Fruit fly (Drosophila melanogaster): Measurements from ENCODE around the gene GATAd.

The GATAd gene

dm6 chr2L:10375464-10376236, 42.1 kb downstream of the GATAd start, which contains the start of the genes CG33303 and dpr19:
CG33303 (minus strand) TSS chr2L:10375757.
dpr19 (plus strand) TSS chr2L:10376168.
- TF ChIP-seq peb (GFP tag; IDR thresholded peaks at IDR 0.05) (no peak), ap (GFP tag; IDR thresholded peaks at IDR 0.05) (peak; percentile 67), CG12219 (GFP tag; optimal IDR thresholded peaks at IDR 0.05) (no peak), chn (GFP tag; optimal IDR thresholded peaks at IDR 0.05) (no peak), CG8359 (GFP tag; optimal IDR thresholded peaks at IDR 0.05; ENCODE audit: borderline replicate concordance) (peak; percentile 9), psq (GFP tag; optimal IDR thresholded peaks at IDR 0.05) (peak; percentile 10), MTF-1 (GFP tag; optimal IDR thresholded peaks at IDR 0.05; ENCODE audit: borderline replicate concordance) (no peak), PHDP (tag; optimal IDR thresholded peaks at IDR 0.05) (peak; percentile 90), lbe (GFP tag; optimal IDR thresholded peaks at IDR 0.05) (peak; percentile 39), kay (GFP tag; optimal IDR thresholded peaks at IDR 0.05) (peak; percentile 4), H2.0 (GFP tag; IDR thresholded peaks at IDR 0.05) (peak; percentile 35; the same call in 1 of the 2 replicates), ci (GFP tag; IDR thresholded peaks at IDR 0.05) (peak; percentile 73; the same call in 2 of the 3 replicates), Taf1 (GFP tag; IDR thresholded peaks at IDR 0.05) (peak; percentile 20; the same call in 1 of the 2 replicates), Fer1 (GFP tag; optimal IDR thresholded peaks at IDR 0.05) (peak; percentile 85), cas (GFP tag; IDR thresholded peaks at IDR 0.05) (no peak), Xrp1 (GFP tag; IDR thresholded peaks at IDR 0.05) (peak; percentile 76), shn (GFP tag; optimal IDR thresholded peaks at IDR 0.05) (no peak), jigr1 (GFP tag; IDR thresholded peaks at IDR 0.05) (no peak), YL-1 (GFP tag; optimal IDR thresholded peaks at IDR 0.05) (peak; percentile 85), slou (GFP tag; optimal IDR thresholded peaks at IDR 0.05) (peak; percentile 20), Ptx1 (GFP tag; IDR thresholded peaks at IDR 0.05) (peak; percentile 65), pum (GFP tag; optimal IDR thresholded peaks at IDR 0.05) (no peak), Atf3 (GFP tag; optimal IDR thresholded peaks at IDR 0.05) (no peak), CG6765 (GFP tag; optimal IDR thresholded peaks at IDR 0.05) (peak; percentile 50), dimm (GFP tag; IDR thresholded peaks at IDR 0.05) (no peak), CG14965 (GFP tag; optimal IDR thresholded peaks at IDR 0.05; ENCODE audit: borderline replicate concordance) (no peak), Sry-δ (GFP tag; optimal IDR thresholded peaks at IDR 0.05) (no peak), CG33213 (GFP tag; optimal IDR thresholded peaks at IDR 0.05) (no peak), Eip74EF (GFP tag; optimal IDR thresholded peaks at IDR 0.05) (peak in 1 of 2 experiments; percentile 79), Deaf1 (tag; optimal IDR thresholded peaks at IDR 0.05) (no peak), Hr78 (GFP tag; optimal IDR thresholded peaks at IDR 0.05) (no peak), gcm (GFP tag; optimal IDR thresholded peaks at IDR 0.05) (peak; percentile 83), sna (GFP tag; IDR thresholded peaks at IDR 0.05; ENCODE audit: partially characterized antibody) (no peak), kah (GFP tag; optimal IDR thresholded peaks at IDR 0.05) (peak; percentile 69), vnd (GFP tag; IDR thresholded peaks at IDR 0.05; ENCODE audit: partially characterized antibody) (no peak), CG10979 (tag; optimal IDR thresholded peaks at IDR 0.05) (peak; percentile 84), eyg (GFP tag; optimal IDR thresholded peaks at IDR 0.05) (no peak), Trl (optimal IDR thresholded peaks at IDR 0.05) (no peak), Trl (GFP tag; optimal IDR thresholded peaks at IDR 0.05) (no peak), sima (GFP tag; optimal IDR thresholded peaks at IDR 0.05) (no peak), CG12155 (GFP tag; optimal IDR thresholded peaks at IDR 0.05) (peak; percentile 50), dmrt99B (tag; optimal IDR thresholded peaks at IDR 0.05) (peak; percentile 80), hkb (optimal IDR thresholded peaks at IDR 0.05) (no peak), hkb (GFP tag; IDR thresholded peaks at IDR 0.05) (peak; percentile 78), Ravus (GFP tag; IDR thresholded peaks at IDR 0.05) (no peak), toy (GFP tag; IDR thresholded peaks at IDR 0.05) (no peak), CG18262 (tag; optimal IDR thresholded peaks at IDR 0.05) (peak; percentile 89), CG7839 (tag; optimal IDR thresholded peaks at IDR 0.05) (peak; percentile 83), Lim3 (GFP tag; IDR thresholded peaks at IDR 0.05) (no peak), CG15601 (tag; optimal IDR thresholded peaks at IDR 0.05) (peak; percentile 86)

All from whole organism, embryonic.